Fruit fly (Drosophila melanogaster): ENCODE results near the gene Mayo.

The Mayo gene

dm6 chr3R:31060708-31061625 lies 48.0 kb downstream of the Mayo start, which contains the start of gene dco (continued):
- TF ChIP-seq Mad (GFP tag; optimal IDR thresholded peaks at IDR 0.05) (peak; percentile 60), Ptx1 (GFP tag; IDR thresholded peaks at IDR 0.05) (peak; percentile 92), CG8388 (GFP tag; optimal IDR thresholded peaks at IDR 0.05) (no peak), Elba2 (GFP tag; optimal IDR thresholded peaks at IDR 0.05) (peak; percentile 24), fd96Cb (tag; optimal IDR thresholded peaks at IDR 0.05) (peak; percentile 59), CG10654 (GFP tag; optimal IDR thresholded peaks at IDR 0.05) (peak; percentile 73), run (tag; optimal IDR thresholded peaks at IDR 0.05) (peak; percentile 19), CG2202 (tag; optimal IDR thresholded peaks at IDR 0.05) (no peak), CG10209 (GFP tag; optimal IDR thresholded peaks at IDR 0.05) (peak; percentile 40), hb (GFP tag; IDR thresholded peaks at IDR 0.05; ENCODE audit: partially characterized antibody) (no peak), en (GFP tag; optimal IDR thresholded peaks at IDR 0.05) (no peak), CG14014 (GFP tag; IDR thresholded peaks at IDR 0.05) (peak; percentile 74), Oaz (GFP tag; IDR thresholded peaks at IDR 0.05) (0 out of 2 replicates have a peak, but pooled peaks have one; percentile 15), hkb (optimal IDR thresholded peaks at IDR 0.05) (peak; percentile 90), hkb (GFP tag; IDR thresholded peaks at IDR 0.05) (peak; percentile 64), Hmx (GFP tag; optimal IDR thresholded peaks at IDR 0.05) (no peak), CG10366 (GFP tag; IDR thresholded peaks at IDR 0.05) (peak; percentile 76), CG10565 (GFP tag; optimal IDR thresholded peaks at IDR 0.05) (peak; percentile 48), Dek (tag; optimal IDR thresholded peaks at IDR 0.05) (peak; percentile 53), CG7786 (GFP tag; optimal IDR thresholded peaks at IDR 0.05) (peak; percentile 50), danr (GFP tag; IDR thresholded peaks at IDR 0.05) (peak; percentile 10; the same call in 1 of the 2 replicates), dimm (GFP tag; IDR thresholded peaks at IDR 0.05) (no peak), CG18764 (GFP tag; optimal IDR thresholded peaks at IDR 0.05) (peak; percentile 72), Doc3 (GFP tag; IDR thresholded peaks at IDR 0.05; ENCODE audit: partially characterized antibody) (no peak), CG3163 (GFP tag; optimal IDR thresholded peaks at IDR 0.05) (peak; percentile 4), CG9797 (GFP tag; optimal IDR thresholded peaks at IDR 0.05) (peak; percentile 95), pb (GFP tag; optimal IDR thresholded peaks at IDR 0.05) (peak; percentile 13), CG1832 (GFP tag; optimal IDR thresholded peaks at IDR 0.05) (peak; percentile 90), Scr (GFP tag; IDR thresholded peaks at IDR 0.05; ENCODE audit: partially characterized antibody) (no peak), kay (GFP tag; optimal IDR thresholded peaks at IDR 0.05) (peak; percentile 68), Meics (GFP tag; optimal IDR thresholded peaks at IDR 0.05) (peak; percentile 81), bcd (GFP tag; optimal IDR thresholded peaks at IDR 0.05) (peak; percentile 81), ind (GFP tag; optimal IDR thresholded peaks at IDR 0.05) (peak; percentile 85), nerfin-1 (tag; optimal IDR thresholded peaks at IDR 0.05) (no peak), CG14710 (tag; optimal IDR thresholded peaks at IDR 0.05) (peak; percentile 74), CG6175 (GFP tag; IDR thresholded peaks at IDR 0.05) (peak; percentile 19; the same call in 1 of the 3 replicates), D19B (GFP tag; optimal IDR thresholded peaks at IDR 0.05) (no peak), HmgZ (tag; optimal IDR thresholded peaks at IDR 0.05) (peak; percentile 29), sr (GFP tag; IDR thresholded peaks at IDR 0.05) (peak; percentile 13; the same call in 1 of the 3 replicates), zfh2 (GFP tag; optimal IDR thresholded peaks at IDR 0.05) (peak; percentile 55), fru (optimal IDR thresholded peaks at IDR 0.05) (no peak), cas (GFP tag; IDR thresholded peaks at IDR 0.05) (no peak), CG9876 (GFP tag; optimal IDR thresholded peaks at IDR 0.05) (peak; percentile 91), fd102C (GFP tag; optimal IDR thresholded peaks at IDR 0.05) (no peak), sqz (GFP tag; optimal IDR thresholded peaks at IDR 0.05) (peak; percentile 66), Spps (tag; optimal IDR thresholded peaks at IDR 0.05) (peak; percentile 2), vnd (GFP tag; IDR thresholded peaks at IDR 0.05; ENCODE audit: partially characterized antibody) (no peak), CG3847 (GFP tag; IDR thresholded peaks at IDR 0.05) (peak; percentile 87), pum (GFP tag; optimal IDR thresholded peaks at IDR 0.05) (peak; percentile 91)

All from whole organism, embryonic.